Fruit fly (Drosophila melanogaster) whole organism, embryonic: ENCODE measurements around the gene nol.
A peak's percentile ranks its signal among the peaks of the same experiment; 100 is the strongest.

Source experiments
- BtbVII ChIP-seq: fragments of 200-800 bp; sonication (Bioruptor generic); optimal IDR thresholded peaks from 3 replicates; lab custom pipeline; 2017; ENCODE audit warnings: missing biosample characterization, mild to moderate bottlenecking, missing genetic modification characterization
- CG10979 ChIP-seq: fragments of 200-800 bp; sonication (Bioruptor generic); optimal IDR thresholded peaks from 2 replicates; lab custom pipeline; 2018; ENCODE audit warnings: missing biosample characterization, mild to moderate bottlenecking, missing genetic modification characterization, moderate library complexity
- CG11398 ChIP-seq: fragments of 200-800 bp; sonication (Bioruptor generic); optimal IDR thresholded peaks from 2 replicates; lab custom pipeline; 2016; ENCODE audit warnings: missing biosample characterization, missing genetic modification characterization
- CG11504 ChIP-seq: fragments of 200-800 bp; sonication (Bioruptor generic); optimal IDR thresholded peaks from 3 replicates; lab custom pipeline; 2019; ENCODE audit warnings: missing biosample characterization, mild to moderate bottlenecking, missing genetic modification characterization, moderate library complexity
- CG12071 ChIP-seq: fragments of 200-800 bp; sonication (Bioruptor generic); optimal IDR thresholded peaks from 3 replicates; lab custom pipeline; 2018; ENCODE audit warnings: missing biosample characterization, mild to moderate bottlenecking, missing genetic modification characterization
- CG14441 ChIP-seq: fragments of 200-800 bp; sonication (Bioruptor generic); IDR thresholded peaks from 2 replicates; pipeline ENCODE4 v1.3.6; 2022; ENCODE audit warnings: missing biosample characterization, missing genetic modification characterization
- CG14667 ChIP-seq: fragments of 200-800 bp; sonication (Bioruptor generic); IDR thresholded peaks from 2 replicates; pipeline ENCODE4 v1.3.6; 2022; ENCODE audit warnings: missing biosample characterization, missing genetic modification characterization
- CG14710 ChIP-seq: fragments of 200-800 bp; sonication (Bioruptor generic); optimal IDR thresholded peaks from 3 replicates; lab custom pipeline; 2019; ENCODE audit warnings: missing biosample characterization, mild to moderate bottlenecking, missing genetic modification characterization, moderate library complexity
- CG17568 ChIP-seq: fragments of 200-800 bp; sonication (Bioruptor generic); optimal IDR thresholded peaks from 2 replicates; lab custom pipeline; 2018; ENCODE audit warnings: missing biosample characterization, mild to moderate bottlenecking, missing genetic modification characterization, moderate library complexity
- CG18764 ChIP-seq: fragments of 200-800 bp; sonication (Bioruptor generic); optimal IDR thresholded peaks from 3 replicates; lab custom pipeline; 2016; ENCODE audit warnings: missing biosample characterization, missing genetic modification characterization
- CG2120 ChIP-seq: fragments of 200-800 bp; sonication (Bioruptor generic); optimal IDR thresholded peaks from 3 replicates; lab custom pipeline; 2016; ENCODE audit warnings: missing biosample characterization, missing genetic modification characterization
- CG2678 ChIP-seq: fragments of 200-800 bp; sonication (Bioruptor generic); optimal IDR thresholded peaks from 3 replicates; lab custom pipeline; 2019; ENCODE audit warnings: missing biosample characterization, mild to moderate bottlenecking, missing genetic modification characterization, moderate library complexity
- CG31365 ChIP-seq: fragments of 200-800 bp; sonication (Bioruptor generic); optimal IDR thresholded peaks from 2 replicates; lab custom pipeline; 2018; ENCODE audit warnings: missing biosample characterization, mild to moderate bottlenecking, missing genetic modification characterization
- CG3281 ChIP-seq: fragments of 200-800 bp; sonication (Bioruptor generic); optimal IDR thresholded peaks from 3 replicates; lab custom pipeline; 2017; ENCODE audit warnings: missing biosample characterization, mild to moderate bottlenecking, missing genetic modification characterization
- CG33213 ChIP-seq: fragments of 200-800 bp; sonication (Bioruptor generic); optimal IDR thresholded peaks from 3 replicates; lab custom pipeline; 2016; ENCODE audit warnings: missing biosample characterization, missing genetic modification characterization
- CG3847 ChIP-seq: fragments of 200-800 bp; sonication (Bioruptor generic); IDR thresholded peaks from 2 replicates; pipeline ENCODE4 v1.3.6; 2022; ENCODE audit warnings: missing biosample characterization, missing genetic modification characterization
- CG4707 ChIP-seq: fragments of 200-800 bp; sonication (Bioruptor generic); optimal IDR thresholded peaks from 2 replicates; lab custom pipeline; 2018; ENCODE audit warnings: missing biosample characterization, mild to moderate bottlenecking, missing genetic modification characterization, moderate library complexity
- CG5953 ChIP-seq: fragments of 200-800 bp; sonication (Bioruptor generic); IDR thresholded peaks from 2 replicates; pipeline ENCODE4 v1.3.6; 2022; ENCODE audit warnings: missing biosample characterization, missing genetic modification characterization
- CG7556 ChIP-seq: fragments of 200-800 bp; sonication (Bioruptor generic); optimal IDR thresholded peaks from 2 replicates; lab custom pipeline; 2017; ENCODE audit warnings: missing biosample characterization, mild to moderate bottlenecking, missing genetic modification characterization
- CG8388 ChIP-seq: fragments of 200-800 bp; sonication (Bioruptor generic); optimal IDR thresholded peaks from 2 replicates; lab custom pipeline; 2019; ENCODE audit warnings: missing biosample characterization, mild to moderate bottlenecking, missing genetic modification characterization, moderate library complexity
- CG8924 ChIP-seq: fragments of 200-800 bp; optimal IDR thresholded peaks from 3 replicates; lab custom pipeline; 2019; ENCODE audit warnings: missing biosample characterization, mild to moderate bottlenecking, missing genetic modification characterization, moderate library complexity
- CG9727 ChIP-seq: fragments of 200-800 bp; sonication (Bioruptor generic); optimal IDR thresholded peaks from 3 replicates; lab custom pipeline; 2017; ENCODE audit warnings: missing biosample characterization, mild to moderate bottlenecking, missing genetic modification characterization
- D ChIP-seq, 2 experiments: fragments of 200-800 bp in 1 of 2; fragments of >200 bp in 1 of 2; sonication (Bioruptor generic) in 1 of 2; optimal IDR thresholded peaks; 2 replicates in 1 of 2; 3 replicates in 1 of 2; lab custom pipeline; 2017; ENCODE audit warnings: mild to moderate bottlenecking in 1 of 2, missing biosample characterization in 1 of 2, missing genetic modification characterization in 1 of 2, missing genetic modification reagents in 1 of 2
- D19A ChIP-seq: fragments of 200-800 bp; optimal IDR thresholded peaks from 3 replicates; lab custom pipeline; 2019; ENCODE audit warnings: missing biosample characterization, mild to moderate bottlenecking, missing genetic modification characterization, moderate library complexity
- D19B ChIP-seq: fragments of 200-800 bp; sonication (Bioruptor generic); optimal IDR thresholded peaks from 2 replicates; lab custom pipeline; 2017; ENCODE audit warnings: missing biosample characterization, mild to moderate bottlenecking, missing genetic modification characterization
- Fer3 ChIP-seq: fragments of 200-800 bp; sonication (Bioruptor generic); optimal IDR thresholded peaks from 2 replicates; lab custom pipeline; 2018; ENCODE audit warnings: missing biosample characterization, mild to moderate bottlenecking, missing genetic modification characterization, moderate library complexity
- HHEX ChIP-seq: fragments of 200-800 bp; sonication (Bioruptor generic); optimal IDR thresholded peaks from 3 replicates; lab custom pipeline; 2017; ENCODE audit warnings: missing biosample characterization, mild to moderate bottlenecking, missing genetic modification characterization, missing genetic modification reagents
- Hr51 ChIP-seq, 2 experiments: fragments of 200-800 bp; sonication (Bioruptor generic); optimal IDR thresholded peaks; 2 replicates in 1 of 2; 3 replicates in 1 of 2; lab custom pipeline; 2016 to 2018; ENCODE audit warnings: missing biosample characterization in 2 of 2, missing genetic modification characterization in 2 of 2, mild to moderate bottlenecking in 1 of 2, moderate library complexity in 1 of 2
- Kr ChIP-seq: fragments of 200-800 bp; sonication (Bioruptor generic); optimal IDR thresholded peaks from 2 replicates; lab custom pipeline; 2017; ENCODE audit warnings: missing biosample characterization, mild to moderate bottlenecking, missing genetic modification characterization
- Max ChIP-seq: fragments of 200-800 bp; sonication (Bioruptor generic); optimal IDR thresholded peaks from 2 replicates; lab custom pipeline; 2016; ENCODE audit warnings: missing biosample characterization, mild to moderate bottlenecking, missing genetic modification characterization
- Oli ChIP-seq: fragments of 200-800 bp; sonication (Bioruptor generic); optimal IDR thresholded peaks from 2 replicates; lab custom pipeline; 2018; ENCODE audit warnings: missing biosample characterization, mild to moderate bottlenecking, missing genetic modification characterization, moderate library complexity
- Ssrp ChIP-seq: fragments of 200-800 bp; sonication (Bioruptor generic); optimal IDR thresholded peaks from 2 replicates; lab custom pipeline; 2018; ENCODE audit warnings: missing biosample characterization, mild to moderate bottlenecking, missing genetic modification characterization, moderate library complexity
- Xrp1 ChIP-seq: fragments of 200-800 bp; sonication (Bioruptor generic); IDR thresholded peaks from 2 replicates; pipeline ENCODE4 v1.3.6; 2022; ENCODE audit warnings: missing biosample characterization, missing genetic modification characterization
- abd-A ChIP-seq: fragments of 200-800 bp; sonication (Bioruptor generic); optimal IDR thresholded peaks from 3 replicates; lab custom pipeline; 2019; ENCODE audit warnings: missing biosample characterization, mild to moderate bottlenecking, missing genetic modification characterization, moderate library complexity
- ap ChIP-seq: fragments of 200-800 bp; sonication (Bioruptor generic); IDR thresholded peaks from 2 replicates; pipeline ENCODE4 v1.3.6; 2022; ENCODE audit warnings: missing biosample characterization, missing genetic modification characterization
- chinmo ChIP-seq: fragments of 200-800 bp; sonication (Bioruptor generic); IDR thresholded peaks from 4 replicates; pipeline ENCODE4 v1.3.6; 2022; ENCODE audit warnings: missing biosample characterization, missing genetic modification characterization; ENCODE audit not compliant: partially characterized antibody
- croc ChIP-seq: fragments of 200-800 bp; sonication (Bioruptor generic); conservative IDR thresholded peaks from 3 replicates; pipeline ENCODE4 v1.3.6; 2022; ENCODE audit warnings: missing biosample characterization, missing genetic modification characterization
- esg ChIP-seq: fragments of 200-800 bp; sonication (Bioruptor generic); conservative IDR thresholded peaks from 2 replicates; pipeline ENCODE4 v1.3.6; 2022; ENCODE audit warnings: missing biosample characterization, missing genetic modification characterization
- fd96Cb ChIP-seq: fragments of 200-800 bp; sonication (Bioruptor generic); optimal IDR thresholded peaks from 2 replicates; lab custom pipeline; 2018; ENCODE audit warnings: missing biosample characterization, mild to moderate bottlenecking, missing genetic modification characterization, moderate library complexity
- gro ChIP-seq: fragments of 200-800 bp; sonication (Bioruptor generic); optimal IDR thresholded peaks from 2 replicates; lab custom pipeline; 2016; ENCODE audit warnings: missing biosample characterization, missing genetic modification characterization
- gsb-n ChIP-seq: fragments of 200-800 bp; sonication (Bioruptor generic); optimal IDR thresholded peaks from 3 replicates; lab custom pipeline; 2018; ENCODE audit warnings: missing biosample characterization, mild to moderate bottlenecking, missing genetic modification characterization
- ind ChIP-seq: fragments of 200-800 bp; sonication (Bioruptor generic); optimal IDR thresholded peaks from 3 replicates; lab custom pipeline; 2016; ENCODE audit warnings: missing biosample characterization, missing genetic modification characterization
- luna ChIP-seq: fragments of 200-800 bp; sonication (Bioruptor generic); optimal IDR thresholded peaks from 2 replicates; lab custom pipeline; 2016; ENCODE audit warnings: missing biosample characterization, missing genetic modification characterization
- nau ChIP-seq: fragments of 200-800 bp; sonication (Bioruptor generic); optimal IDR thresholded peaks from 3 replicates; lab custom pipeline; 2017; ENCODE audit warnings: missing biosample characterization, mild to moderate bottlenecking, missing genetic modification characterization, missing genetic modification reagents
- ssp ChIP-seq: fragments of 200-800 bp; sonication (Bioruptor generic); IDR thresholded peaks from 2 replicates; pipeline ENCODE4 v1.3.6; 2022; ENCODE audit warnings: missing biosample characterization, missing genetic modification characterization
- tap ChIP-seq: fragments of 200-800 bp; optimal IDR thresholded peaks from 3 replicates; lab custom pipeline; 2019; ENCODE audit warnings: missing biosample characterization, mild to moderate bottlenecking, missing genetic modification characterization, moderate library complexity
- ttk ChIP-seq: fragments of 200-800 bp; sonication (Bioruptor generic); IDR thresholded peaks from 2 replicates; pipeline ENCODE4 v2.1.2; 2022; ENCODE audit warnings: missing biosample characterization, missing genetic modification characterization

Gene nol

dm6 chr3L:11148478-11149251, 18.0 kb downstream of the nol start (continued):
- TF ChIP-seq ind (GFP tag; lab: Kevin White, UChicago) (peak; percentile 49), CG14441 (GFP tag; lab: Robert Waterston, UW) (peak; percentile 49; the same call in 1 of the 2 replicates), Oli (tag; lab: Kevin White, UChicago) (peak; percentile 53), gro (GFP tag; lab: Kevin White, UChicago) (no peak), CG11398 (GFP tag; lab: Kevin White, UChicago) (no peak), croc (GFP tag; lab: Robert Waterston, UW) (0 out of 3 replicates have a peak, but pooled peaks have one; percentile 13), abd-A (tag; lab: Kevin White, UChicago) (peak; percentile 66), CG14667 (GFP tag; lab: Robert Waterston, UW) (peak; percentile 22; the same call in 1 of the 2 replicates), BtbVII (GFP tag; lab: Kevin White, UChicago) (peak; percentile 35), CG2120 (GFP tag; lab: Kevin White, UChicago) (no peak), ttk (GFP tag; lab: Robert Waterston, UW) (0 out of 2 replicates have a peak, but pooled peaks have one; percentile 31), CG8924 (tag; lab: Kevin White, UChicago) (peak; percentile 49), CG2678 (peak; percentile 65), ap (GFP tag; lab: Robert Waterston, UW) (0 out of 2 replicates have a peak, but pooled peaks have one; percentile 44), D (optimal IDR thresholded peaks at IDR 0.05; lab: Kevin White, UChicago) (no peak), D (GFP tag; optimal IDR thresholded peaks at IDR 0.05; lab: Kevin White, UChicago) (peak; percentile 48), chinmo (GFP tag; lab: Robert Waterston, UW) (peak; percentile 89; the same call in 2 of the 4 replicates), tap (tag; lab: Kevin White, UChicago) (peak; percentile 42), CG18764 (GFP tag; lab: Kevin White, UChicago) (peak; percentile 30), nau (GFP tag; lab: Kevin White, UChicago) (peak; percentile 38), D19B (GFP tag; lab: Kevin White, UChicago) (no peak), esg (peak; percentile 16; the same call in 1 of the 2 replicates), CG8388 (GFP tag; lab: Kevin White, UChicago) (peak; percentile 55), Xrp1 (GFP tag; lab: Robert Waterston, UW) (0 out of 2 replicates have a peak, but pooled peaks have one; percentile 49), luna (GFP tag; lab: Kevin White, UChicago) (no peak), Max (GFP tag; lab: Kevin White, UChicago) (peak; percentile 13), Kr (no peak), CG5953 (GFP tag; lab: Robert Waterston, UW) (no peak), CG4707 (GFP tag; lab: Kevin White, UChicago) (peak; percentile 38), CG9727 (GFP tag; lab: Kevin White, UChicago) (no peak), CG11504 (tag; lab: Kevin White, UChicago) (peak; percentile 74), CG17568 (GFP tag; lab: Kevin White, UChicago) (no peak), Hr51 (GFP tag; optimal IDR thresholded peaks at IDR 0.05; lab: Kevin White, UChicago) (peak in 1 of 2 experiments; percentile 65), ssp (GFP tag; lab: Robert Waterston, UW) (no peak), D19A (tag; lab: Kevin White, UChicago) (peak; percentile 58), CG33213 (GFP tag; lab: Kevin White, UChicago) (no peak), fd96Cb (peak; percentile 63), CG3847 (GFP tag; lab: Robert Waterston, UW) (0 out of 2 replicates have a peak, but pooled peaks have one; percentile 14), CG12071 (GFP tag; lab: Kevin White, UChicago) (peak; percentile 16), CG3281 (peak; percentile 29), Fer3 (tag; lab: Kevin White, UChicago) (peak; percentile 6), CG14710 (tag; lab: Kevin White, UChicago) (peak; percentile 62), CG31365 (tag; lab: Kevin White, UChicago) (no peak), Ssrp (tag; lab: Kevin White, UChicago) (peak; percentile 58), CG7556 (GFP tag; lab: Kevin White, UChicago) (peak; percentile 24), gsb-n (tag; lab: Kevin White, UChicago) (peak; percentile 53), HHEX (peak; percentile 35), CG10979 (peak; percentile 81)
